Worm (Caenorhabditis elegans): ENCODE measurements around the gene Y26G10.6.

DNA sequence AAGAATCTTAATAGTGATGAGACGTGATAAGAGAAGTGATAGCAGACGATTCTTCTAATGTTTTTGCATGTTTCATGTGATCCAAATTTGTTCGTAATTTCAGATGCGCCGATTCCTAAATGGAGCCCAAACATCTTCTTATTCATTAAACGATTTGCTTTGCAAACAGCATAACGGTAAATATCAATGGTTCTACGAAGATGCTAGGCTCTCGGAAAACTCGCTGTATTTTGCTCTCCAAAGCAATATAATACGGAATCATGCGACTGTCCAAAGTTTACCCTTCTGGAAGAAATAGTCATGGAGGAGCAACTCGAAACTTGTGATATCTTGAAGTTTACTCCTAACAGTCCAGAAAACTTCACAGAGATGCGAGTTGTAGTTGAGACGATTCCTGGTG, 6.1 kb downstream of the Y26G10.6 start, which contains the start of gene W06D12.6:
- no peak for TF ChIP-seq tbx-37 (GFP tag; conservative IDR thresholded peaks at IDR 0.05)
- TF ChIP-seq ama-1 (optimal IDR thresholded peaks at IDR 0.05): no peak
- no peak for TF ChIP-seq pes-1 (GFP tag; IDR thresholded peaks at IDR 0.05)
- no peak for TF ChIP-seq ets-7 (tag; optimal IDR thresholded peaks at IDR 0.05)
- no peak for TF ChIP-seq hmbx-1 (tag; optimal IDR thresholded peaks at IDR 0.05)
- TF ChIP-seq hnd-1 (tag; optimal IDR thresholded peaks at IDR 0.05): no peak
- no peak for TF ChIP-seq scrt-1 (GFP tag; IDR thresholded peaks at IDR 0.05)
- no peak for TF ChIP-seq aly-1 (tag; optimal IDR thresholded peaks at IDR 0.05)
- TF ChIP-seq flt-1 (GFP tag; IDR thresholded peaks at IDR 0.05): no peak
- no peak for TF ChIP-seq ceh-36 (tag; optimal IDR thresholded peaks at IDR 0.05)
- no peak for TF ChIP-seq ceh-13 (GFP tag; optimal IDR thresholded peaks at IDR 0.05)
- no peak for TF ChIP-seq hmg-4 (GFP tag; optimal IDR thresholded peaks at IDR 0.05)
- no peak for TF ChIP-seq B0310.2 (tag; optimal IDR thresholded peaks at IDR 0.05)

Data from whole organism, early embryonic.